Worm (Caenorhabditis elegans) whole organism, L4 larva: Measurements from ENCODE around the gene C30F2.2.

Experiments
- F10B5.3 ChIP-seq: sonication (generic microtip); optimal IDR thresholded peaks from 2 replicates; lab custom pipeline; 2016; ENCODE audit warnings: mild to moderate bottlenecking, missing genetic modification characterization, missing compliant biosample characterization
- F44E2.7 ChIP-seq: fragments of 200-800 bp; sonication (Bioruptor generic); IDR thresholded peaks from 2 replicates; pipeline ENCODE4 v2.1.2; 2022; ENCODE audit warnings: missing genetic modification characterization, missing compliant biosample characterization
- F49E8.2 ChIP-seq: sonication (generic microtip); optimal IDR thresholded peaks from 2 replicates; lab custom pipeline; 2016; ENCODE audit warnings: missing compliant biosample characterization, mild to moderate bottlenecking, missing genetic modification characterization, borderline replicate concordance
- T20F7.1 ChIP-seq: fragments of 200-800 bp; sonication (Bioruptor generic); optimal IDR thresholded peaks from 2 replicates; lab custom pipeline; 2018; ENCODE audit warnings: mild to moderate bottlenecking, missing genetic modification characterization, missing compliant biosample characterization
- T26A8.4 ChIP-seq: fragments of 200-800 bp; sonication (Bioruptor generic); IDR thresholded peaks from 2 replicates; pipeline ENCODE4 v1.3.6; 2022; ENCODE audit warnings: missing genetic modification characterization, missing compliant biosample characterization
- Y5F2A.4 ChIP-seq: fragments of 200-800 bp; sonication (Bioruptor generic); optimal IDR thresholded peaks from 2 replicates; lab custom pipeline; 2018; ENCODE audit warnings: mild to moderate bottlenecking, missing genetic modification characterization, missing compliant biosample characterization
- ZK337.2 ChIP-seq: fragments of 200-800 bp; sonication (Bioruptor generic); IDR thresholded peaks from 2 replicates; pipeline ENCODE4 v1.3.6; 2022; ENCODE audit warnings: missing genetic modification reagents, missing genetic modification characterization, missing compliant biosample characterization
- aly-2 ChIP-seq: sonication (generic microtip); optimal IDR thresholded peaks from 2 replicates; lab custom pipeline; 2018; ENCODE audit warnings: missing biosample characterization, missing genetic modification characterization
- arid-1 ChIP-seq: fragments of 200-800 bp; sonication (Bioruptor generic); conservative IDR thresholded peaks from 2 replicates; pipeline ENCODE4 v1.3.6; 2022; ENCODE audit warnings: missing genetic modification reagents, missing genetic modification characterization, missing compliant biosample characterization
- attf-4 ChIP-seq: sonication (generic microtip); optimal IDR thresholded peaks from 3 replicates; lab custom pipeline; 2017; ENCODE audit warnings: missing biosample characterization, missing genetic modification characterization
- ceh-62 ChIP-seq: sonication (generic microtip); optimal IDR thresholded peaks from 2 replicates; lab custom pipeline; 2017; ENCODE audit warnings: missing biosample characterization, missing genetic modification characterization
- ceh-82 ChIP-seq: sonication (generic microtip); optimal IDR thresholded peaks from 2 replicates; lab custom pipeline; 2017; ENCODE audit warnings: missing biosample characterization, missing genetic modification characterization
- cey-2 ChIP-seq: sonication (generic microtip); optimal IDR thresholded peaks from 3 replicates; lab custom pipeline; 2017; ENCODE audit warnings: missing genetic modification characterization, mild to moderate bottlenecking, missing compliant biosample characterization, antibody characterized with exemption, borderline replicate concordance; ENCODE audit not compliant: insufficient read depth
- ctbp-1 ChIP-seq: fragments of 200-800 bp; sonication (Bioruptor generic); IDR thresholded peaks from 2 replicates; pipeline ENCODE4 v1.3.6; 2022; ENCODE audit warnings: missing genetic modification reagents, missing genetic modification characterization, missing compliant biosample characterization
- daf-16 ChIP-seq, 3 experiments: sonication (generic microtip); optimal IDR thresholded peaks; 2 replicates each; lab custom pipeline; 2016 to 2017; ENCODE audit warnings: missing genetic modification characterization in 3 of 3, missing genetic modification reagents in 3 of 3, mild to moderate bottlenecking in 2 of 3, missing compliant biosample characterization in 2 of 3, missing biosample characterization in 1 of 3, moderate library complexity in 1 of 3
- daf-8 ChIP-seq: fragments of 200-800 bp; sonication (Bioruptor generic); IDR thresholded peaks from 2 replicates; pipeline ENCODE4 v1.3.6; 2022; ENCODE audit warnings: missing genetic modification characterization, missing compliant biosample characterization
- dmd-6 ChIP-seq: fragments of 200-800 bp; sonication (Bioruptor generic); IDR thresholded peaks from 2 replicates; pipeline ENCODE4 v1.3.6; 2022; ENCODE audit warnings: missing genetic modification reagents, missing genetic modification characterization, missing compliant biosample characterization
- duxl-1 ChIP-seq: sonication (generic microtip); optimal IDR thresholded peaks from 2 replicates; lab custom pipeline; 2016; ENCODE audit warnings: mild to moderate bottlenecking, missing genetic modification characterization, moderate library complexity, missing compliant biosample characterization; ENCODE audit not compliant: poor library complexity
- dve-1 ChIP-seq: sonication (generic microtip); optimal IDR thresholded peaks from 2 replicates; lab custom pipeline; 2017; ENCODE audit warnings: antibody characterized with exemption, mild to moderate bottlenecking, missing genetic modification characterization, missing compliant biosample characterization; ENCODE audit not compliant: insufficient read depth
- fkh-10 ChIP-seq: fragments of 150-350 bp; optimal IDR thresholded peaks from 2 replicates; lab custom pipeline; 2014; ENCODE audit warnings: missing biosample characterization, missing genetic modification reagents, missing genetic modification characterization
- hif-1 ChIP-seq, 2 experiments: sonication (generic microtip); optimal IDR thresholded peaks; 2 replicates each; lab custom pipeline; 2016 to 2017; ENCODE audit warnings: missing compliant biosample characterization in 2 of 2, missing genetic modification characterization in 2 of 2, missing genetic modification reagents in 2 of 2, missing genotype in 2 of 2, mild to moderate bottlenecking in 1 of 2
- hlh-11 ChIP-seq: fragments of 200-800 bp; sonication (Bioruptor generic); optimal IDR thresholded peaks from 2 replicates; lab custom pipeline; 2018; ENCODE audit warnings: mild to moderate bottlenecking, missing genetic modification characterization, missing compliant biosample characterization
- hlh-30 ChIP-seq: sonication (generic microtip); optimal IDR thresholded peaks from 2 replicates; lab custom pipeline; 2017; ENCODE audit warnings: antibody characterized with exemption, mild to moderate bottlenecking, missing genetic modification characterization, missing compliant biosample characterization; ENCODE audit not compliant: insufficient read depth
- jun-1 ChIP-seq: fragments of 150-350 bp; optimal IDR thresholded peaks from 2 replicates; lab custom pipeline; 2014; ENCODE audit warnings: missing biosample characterization, missing genetic modification reagents, missing genetic modification characterization
- lim-7 ChIP-seq: fragments of 200-800 bp; sonication (Bioruptor generic); IDR thresholded peaks from 2 replicates; pipeline ENCODE4 v1.3.6; 2022; ENCODE audit warnings: missing genetic modification characterization, missing compliant biosample characterization
- lin-1 ChIP-seq: fragments of 200-800 bp; sonication (Bioruptor generic); IDR thresholded peaks from 2 replicates; pipeline ENCODE4 v1.3.6; 2022; ENCODE audit warnings: missing genetic modification reagents, missing genetic modification characterization, missing compliant biosample characterization
- lin-29 ChIP-seq: fragments of 200-800 bp; sonication (Bioruptor generic); IDR thresholded peaks from 2 replicates; pipeline ENCODE4 v1.3.6; 2022; ENCODE audit warnings: missing genetic modification reagents, missing genetic modification characterization, missing compliant biosample characterization
- lin-38 ChIP-seq: fragments of 200-800 bp; sonication (Bioruptor generic); IDR thresholded peaks from 2 replicates; pipeline ENCODE4 v1.3.6; 2022; ENCODE audit warnings: missing genetic modification reagents, missing genetic modification characterization, missing compliant biosample characterization
- lir-3 ChIP-seq: sonication (generic microtip); optimal IDR thresholded peaks from 2 replicates; lab custom pipeline; 2016; ENCODE audit warnings: mild to moderate bottlenecking, missing genetic modification characterization, missing compliant biosample characterization
- lsy-2 ChIP-seq, 2 experiments: fragments of 150-350 bp in 1 of 2; sonication (generic microtip) in 1 of 2; optimal IDR thresholded peaks; 2 replicates each; lab custom pipeline; 2014 to 2017; ENCODE audit warnings: missing biosample characterization in 2 of 2, missing genetic modification characterization in 2 of 2
- madf-9 ChIP-seq: fragments of 200-800 bp; sonication (Bioruptor generic); conservative IDR thresholded peaks from 2 replicates; pipeline ENCODE4 v1.3.6; 2022; ENCODE audit warnings: missing genetic modification reagents, missing genetic modification characterization, missing compliant biosample characterization
- mes-2 ChIP-seq: sonication (generic microtip); optimal IDR thresholded peaks from 2 replicates; lab custom pipeline; 2016; ENCODE audit warnings: missing genotype, mild to moderate bottlenecking, missing genetic modification characterization, missing compliant biosample characterization; ENCODE audit not compliant: poor library complexity, severe bottlenecking
- mxl-2 ChIP-seq: fragments of 200-800 bp; sonication (Bioruptor generic); conservative IDR thresholded peaks from 2 replicates; pipeline ENCODE4 v1.3.6; 2022; ENCODE audit warnings: missing genetic modification reagents, missing genetic modification characterization, missing compliant biosample characterization
- mxl-3 ChIP-seq: fragments of 200-800 bp; sonication (Bioruptor generic); optimal IDR thresholded peaks from 2 replicates; lab custom pipeline; 2018; ENCODE audit warnings: mild to moderate bottlenecking, missing genetic modification characterization, missing compliant biosample characterization
- nhr-10 ChIP-seq: fragments of 150-350 bp; optimal IDR thresholded peaks from 2 replicates; lab custom pipeline; 2014; ENCODE audit warnings: missing biosample characterization, missing genetic modification characterization
- nhr-11 ChIP-seq: fragments of 150-350 bp; optimal IDR thresholded peaks from 2 replicates; lab custom pipeline; 2014; ENCODE audit warnings: missing biosample characterization, missing genetic modification characterization
- nhr-28 ChIP-seq: fragments of 150-350 bp; optimal IDR thresholded peaks from 2 replicates; lab custom pipeline; 2014; ENCODE audit warnings: missing biosample characterization, missing genetic modification characterization
- nhr-41 ChIP-seq: fragments of 200-800 bp; sonication (Bioruptor generic); IDR thresholded peaks from 2 replicates; pipeline ENCODE4 v1.3.6; 2022; ENCODE audit warnings: missing genetic modification reagents, missing genetic modification characterization, missing compliant biosample characterization
- nhr-77 ChIP-seq: fragments of 150-350 bp; optimal IDR thresholded peaks from 2 replicates; lab custom pipeline; 2014; ENCODE audit warnings: missing biosample characterization, missing genetic modification characterization
- php-3 ChIP-seq: fragments of 200-800 bp; sonication (Bioruptor generic); IDR thresholded peaks from 2 replicates; pipeline ENCODE4 v1.3.6; 2022; ENCODE audit warnings: missing genetic modification reagents, missing genetic modification characterization, missing compliant biosample characterization
- rbr-2 ChIP-seq: sonication (generic microtip); optimal IDR thresholded peaks from 2 replicates; lab custom pipeline; 2016; ENCODE audit warnings: missing genotype, missing genetic modification characterization, missing compliant biosample characterization
- saeg-2 ChIP-seq: fragments of 200-800 bp; sonication (Bioruptor generic); IDR thresholded peaks from 2 replicates; pipeline ENCODE4 v1.3.6; 2022; ENCODE audit warnings: missing genetic modification reagents, missing genetic modification characterization, missing compliant biosample characterization
- set-16 ChIP-seq: fragments of 200-800 bp; sonication (Bioruptor generic); IDR thresholded peaks from 2 replicates; pipeline ENCODE4 v1.3.6; 2022; ENCODE audit warnings: missing genetic modification reagents, missing genetic modification characterization, missing compliant biosample characterization
- snpc-1.2 ChIP-seq: fragments of 200-800 bp; sonication (Bioruptor generic); IDR thresholded peaks from 2 replicates; pipeline ENCODE4 v1.3.6; 2022; ENCODE audit warnings: missing genetic modification reagents, missing genetic modification characterization, missing compliant biosample characterization
- spr-1 ChIP-seq: sonication (generic microtip); optimal IDR thresholded peaks from 2 replicates; lab custom pipeline; 2016; ENCODE audit warnings: mild to moderate bottlenecking, missing genetic modification characterization, missing compliant biosample characterization
- unc-62 ChIP-seq, 3 experiments: fragments of 150-350 bp in 1 of 3; sonication (generic microtip); optimal IDR thresholded peaks in 2 of 3; peaks in 1 of 3; 1 replicate in 1 of 3; 2 replicates in 2 of 3; lab custom pipeline; 2014 to 2017; ENCODE audit warnings: missing biosample characterization in 3 of 3, missing genetic modification characterization in 3 of 3, missing genetic modification reagents in 3 of 3, missing genotype in 1 of 3
- zfp-2 ChIP-seq: sonication (generic microtip); optimal IDR thresholded peaks from 2 replicates; lab custom pipeline; 2016; ENCODE audit warnings: mild to moderate bottlenecking, missing genetic modification characterization, missing compliant biosample characterization
- zfp-3 ChIP-seq: fragments of 200-800 bp; sonication (Bioruptor generic); conservative IDR thresholded peaks from 2 replicates; pipeline ENCODE4 v1.3.6; 2022; ENCODE audit warnings: missing genetic modification reagents, missing genetic modification characterization, missing compliant biosample characterization

Gene C30F2.2

DNA sequence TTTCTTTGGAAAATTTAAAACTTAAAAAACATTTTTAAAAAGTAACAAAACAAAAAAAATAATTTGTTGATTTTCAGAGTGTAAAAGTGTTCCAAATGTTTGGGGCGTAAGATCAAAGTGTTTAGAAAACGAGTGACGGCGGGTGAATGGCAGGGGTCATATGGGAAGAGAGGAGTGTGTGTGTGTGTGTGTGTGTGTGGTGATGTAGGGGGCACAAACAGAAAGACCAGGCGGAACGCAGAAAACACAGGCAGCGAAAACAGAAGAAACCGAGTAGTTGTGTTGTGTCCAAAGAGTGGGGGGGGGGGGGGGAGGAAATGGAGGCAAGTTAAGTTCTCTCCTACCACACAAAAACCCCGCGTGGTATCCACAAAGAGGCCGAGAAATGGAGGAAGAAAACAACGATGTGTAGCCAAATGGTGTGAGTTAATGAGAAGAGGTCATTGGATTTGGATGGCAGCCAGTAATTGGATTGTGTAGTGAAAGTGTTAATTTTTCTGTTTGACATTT, 44.8 kb downstream of the C30F2.2 start, which contains the start of gene B0395.3 (continued):
- TF ChIP-seq madf-9 (GFP tag; lab: Robert Waterston, UW) (no peak), zfp-3 (GFP tag; lab: Robert Waterston, UW) (no peak), snpc-1.2 (GFP tag; lab: Robert Waterston, UW) (no peak), jun-1 (tag; lab: Kevin White, UChicago) (no peak), T26A8.4 (no peak; the same call in 1 of the 2 replicates), nhr-77 (no peak), Y5F2A.4 (no peak), F10B5.3 (no peak), mes-2 (tag; lab: Kevin White, UChicago) (peak; percentile 68), fkh-10 (GFP tag; lab: Kevin White, UChicago) (no peak), attf-4 (no peak), php-3 (GFP tag; lab: Robert Waterston, UW) (no peak), mxl-2 (GFP tag; lab: Robert Waterston, UW) (no peak), lsy-2 (tag; optimal IDR thresholded peaks at IDR 0.05; lab: Kevin White, UChicago) (peak in 1 of 2 experiments; percentile 30), hlh-11 (tag; lab: Kevin White, UChicago) (peak; percentile 87), lim-7 (GFP tag; lab: Robert Waterston, UW) (0 out of 2 replicates have a peak, but pooled peaks have one; percentile 33), aly-2 (tag; lab: Kevin White, UChicago) (no peak), ZK337.2 (GFP tag; lab: Robert Waterston, UW) (no peak), dve-1 (tag; lab: Kevin White, UChicago) (peak; percentile 53), spr-1 (tag; lab: Kevin White, UChicago) (no peak), hlh-30 (peak; percentile 95), nhr-41 (GFP tag; lab: Robert Waterston, UW) (no peak), F44E2.7 (GFP tag; lab: Robert Waterston, UW) (no peak), lin-29 (no peak), nhr-11 (tag; lab: Kevin White, UChicago) (peak; percentile 58), hif-1 (tag; optimal IDR thresholded peaks at IDR 0.05; lab: Kevin White, UChicago) (peak in 1 of 2 experiments; percentile 20), unc-62 (GFP tag; optimal IDR thresholded peaks at IDR 0.05 in 1 of 2; lab: Kevin White, UChicago) (peak in 1 of 2 experiments; percentile 97), unc-62 (tag; optimal IDR thresholded peaks at IDR 0.05; lab: Kevin White, UChicago) (no peak), arid-1 (GFP tag; lab: Robert Waterston, UW) (no peak), nhr-10 (tag; lab: Kevin White, UChicago) (no peak), daf-16 (GFP tag; optimal IDR thresholded peaks at IDR 0.05; lab: Kevin White, UChicago) (peak in 1 of 2 experiments; percentile 66), daf-16 (tag; optimal IDR thresholded peaks at IDR 0.05; lab: Kevin White, UChicago) (peak; percentile 67), ceh-82 (tag; lab: Kevin White, UChicago) (no peak), lin-1 (GFP tag; lab: Robert Waterston, UW) (peak; percentile 24; the same call in 1 of the 2 replicates), set-16 (GFP tag; lab: Robert Waterston, UW) (peak; percentile 40; the same call in 1 of the 2 replicates), duxl-1 (tag; lab: Kevin White, UChicago) (no peak), lir-3 (tag; lab: Kevin White, UChicago) (no peak), daf-8 (GFP tag; lab: Robert Waterston, UW) (no peak), lin-38 (GFP tag; lab: Robert Waterston, UW) (no peak), nhr-28 (tag; lab: Kevin White, UChicago) (peak; percentile 99), cey-2 (tag; lab: Kevin White, UChicago) (no peak), rbr-2 (tag; lab: Kevin White, UChicago) (peak; percentile 32), dmd-6 (GFP tag; lab: Robert Waterston, UW) (peak; percentile 75), ctbp-1 (peak; percentile 44; the same call in 1 of the 2 replicates), F49E8.2 (tag; lab: Kevin White, UChicago) (no peak), mxl-3 (GFP tag; lab: Kevin White, UChicago) (peak; percentile 59), T20F7.1 (GFP tag; lab: Kevin White, UChicago) (no peak), ceh-62 (tag; lab: Kevin White, UChicago) (no peak), saeg-2 (GFP tag; lab: Robert Waterston, UW) (no peak), zfp-2 (tag; lab: Kevin White, UChicago) (no peak)
